Fruit fly (Drosophila melanogaster): Measurements from ENCODE around the gene Vps33B.

Vps33B gene

dm6 chr3R:25515450-25516288 is 42.4 kb downstream of the Vps33B start, which contains the start of gene msi (continued):
- TF ChIP-seq phol (tag; optimal IDR thresholded peaks at IDR 0.05) (peak; percentile 99), CG6254 (GFP tag; optimal IDR thresholded peaks at IDR 0.05) (peak; percentile 96), Asciz (GFP tag; optimal IDR thresholded peaks at IDR 0.05) (peak; percentile 99), NfI (GFP tag; optimal IDR thresholded peaks at IDR 0.05) (peak; percentile 98), twi (tag; optimal IDR thresholded peaks at IDR 0.05) (peak; percentile 98), pum (GFP tag; optimal IDR thresholded peaks at IDR 0.05) (peak; percentile 80), Camta (GFP tag; optimal IDR thresholded peaks at IDR 0.05) (peak; percentile 20), usp (GFP tag; optimal IDR thresholded peaks at IDR 0.05) (no peak), zfh2 (GFP tag; optimal IDR thresholded peaks at IDR 0.05) (peak; percentile 67), Ptx1 (GFP tag; IDR thresholded peaks at IDR 0.05) (peak; percentile 100), CG11247 (GFP tag; IDR thresholded peaks at IDR 0.05) (peak; percentile 98), kah (GFP tag; optimal IDR thresholded peaks at IDR 0.05) (peak; percentile 99), CG7372 (GFP tag; IDR thresholded peaks at IDR 0.05) (peak; percentile 99), CG15269 (tag; optimal IDR thresholded peaks at IDR 0.05) (peak; percentile 99), Adf1 (GFP tag; IDR thresholded peaks at IDR 0.05) (peak; percentile 90), TFAM (GFP tag; optimal IDR thresholded peaks at IDR 0.05) (no peak), so (GFP tag; IDR thresholded peaks at IDR 0.05) (peak; percentile 99), row (GFP tag; IDR thresholded peaks at IDR 0.05) (peak; percentile 100), Fer1 (GFP tag; optimal IDR thresholded peaks at IDR 0.05) (peak; percentile 99), CG11456 (GFP tag; IDR thresholded peaks at IDR 0.05) (peak; percentile 98), Jarid2 (GFP tag; optimal IDR thresholded peaks at IDR 0.05) (peak; percentile 98), Eip74EF (GFP tag; optimal IDR thresholded peaks at IDR 0.05) (peak in 1 of 2 experiments; percentile 99), MBD-R2 (GFP tag; IDR thresholded peaks at IDR 0.05) (peak; percentile 98), CG6654 (GFP tag; optimal IDR thresholded peaks at IDR 0.05) (peak; percentile 90), CG3065 (GFP tag; optimal IDR thresholded peaks at IDR 0.05) (peak; percentile 95), jing (GFP tag; optimal IDR thresholded peaks at IDR 0.05) (peak; percentile 84), Sin3A (optimal IDR thresholded peaks at IDR 0.05) (no peak), CG13624 (GFP tag; optimal IDR thresholded peaks at IDR 0.05) (peak; percentile 69), Lhr (GFP tag; optimal IDR thresholded peaks at IDR 0.05) (peak; percentile 83), exex (tag; optimal IDR thresholded peaks at IDR 0.05) (peak; percentile 94), chif (GFP tag; optimal IDR thresholded peaks at IDR 0.05) (peak; percentile 15 to 84), dmrt99B (tag; optimal IDR thresholded peaks at IDR 0.05) (peak; percentile 100), Drgx (GFP tag; IDR thresholded peaks at IDR 0.05) (peak; percentile 99), Six4 (GFP tag; optimal IDR thresholded peaks at IDR 0.05) (peak; percentile 97), Hsf (GFP tag; optimal IDR thresholded peaks at IDR 0.05) (peak; percentile 84), CG13287 (GFP tag; IDR thresholded peaks at IDR 0.05; ENCODE audit: partially characterized antibody) (peak; percentile 65), CG13424 (tag; optimal IDR thresholded peaks at IDR 0.05) (peak; percentile 100), grn (GFP tag; optimal IDR thresholded peaks at IDR 0.05) (peak; percentile 38), grau (tag; optimal IDR thresholded peaks at IDR 0.05) (peak; percentile 99), CG31441 (GFP tag; IDR thresholded peaks at IDR 0.05) (peak; percentile 100), CG3726 (GFP tag; IDR thresholded peaks at IDR 0.05) (peak; percentile 98), disco-r (GFP tag; optimal IDR thresholded peaks at IDR 0.05) (peak; percentile 20), HmgZ (tag; optimal IDR thresholded peaks at IDR 0.05) (peak; percentile 96), CG3838 (GFP tag; optimal IDR thresholded peaks at IDR 0.05) (peak; percentile 84), CG12155 (GFP tag; optimal IDR thresholded peaks at IDR 0.05) (peak; percentile 96), lilli (GFP tag; optimal IDR thresholded peaks at IDR 0.05) (peak; percentile 92), rib (GFP tag; IDR thresholded peaks at IDR 0.05) (peak; percentile 97), ro (GFP tag; IDR thresholded peaks at IDR 0.05) (peak; percentile 98), CG2116 (GFP tag; optimal IDR thresholded peaks at IDR 0.05) (peak; percentile 80), trh (GFP tag; optimal IDR thresholded peaks at IDR 0.05) (peak; percentile 92)
